Worm (Caenorhabditis elegans): ENCODE measurements around the gene psa-3.

psa-3 gene

ce11 chrX:15434922-15435321, 27.2 kb downstream of the psa-3 start:
- TF ChIP-seq snpc-4 (tag; optimal IDR thresholded peaks at IDR 0.05) = peak; percentile 4
- no peak for TF ChIP-seq crh-2 (tag; optimal IDR thresholded peaks at IDR 0.05)
- no peak for TF ChIP-seq elt-3 (tag; optimal IDR thresholded peaks at IDR 0.05)

ce11 chrX:15438768-15439167, 31.0 kb downstream of the psa-3 start:
- TF ChIP-seq snpc-4 (tag; optimal IDR thresholded peaks at IDR 0.05) (peak; percentile 89), aly-2 (tag; optimal IDR thresholded peaks at IDR 0.05) (no peak), mbf-1 (tag; optimal IDR thresholded peaks at IDR 0.05) (no peak)

ce11 chrX:15440744-15441685, 33.3 kb downstream of the psa-3 start, which contains the start of gene mocs-1:
TSS of gene mocs-1 (minus strand) at chrX:15440794.
- TF ChIP-seq skn-1 (tag; optimal IDR thresholded peaks at IDR 0.05) (peak; percentile 87), unc-55 (GFP tag; optimal IDR thresholded peaks at IDR 0.05) (peak; percentile 36), nhr-12 (tag; optimal IDR thresholded peaks at IDR 0.05) (no peak), zag-1 (tag; optimal IDR thresholded peaks at IDR 0.05) (no peak), C34F6.9 (tag; optimal IDR thresholded peaks at IDR 0.05) (peak; percentile 16), elt-1 (tag; optimal IDR thresholded peaks at IDR 0.05) (no peak), fos-1 (tag; optimal IDR thresholded peaks at IDR 0.05) (peak; percentile 61), sma-9 (GFP tag; optimal IDR thresholded peaks at IDR 0.05) (peak; percentile 24), sma-9 (tag; optimal IDR thresholded peaks at IDR 0.05) (no peak), ztf-1 (GFP tag; conservative IDR thresholded peaks at IDR 0.05) (no peak), nhr-21 (tag; optimal IDR thresholded peaks at IDR 0.05) (no peak), gmeb-1 (tag; optimal IDR thresholded peaks at IDR 0.05) (no peak), lin-11 (tag; optimal IDR thresholded peaks at IDR 0.05) (no peak), ztf-4 (tag; optimal IDR thresholded peaks at IDR 0.05) (no peak), nhr-6 (tag; optimal IDR thresholded peaks at IDR 0.05) (no peak)

- no peak for TF ChIP-seq F13H6.1 (tag; optimal IDR thresholded peaks at IDR 0.05)
- TF ChIP-seq snpc-4 (tag; optimal IDR thresholded peaks at IDR 0.05) = no peak
- TF ChIP-seq mdl-1 (tag; optimal IDR thresholded peaks at IDR 0.05) = no peak
- TF ChIP-seq nhr-6 (tag; optimal IDR thresholded peaks at IDR 0.05) = no peak
- TF ChIP-seq skn-1 (tag; optimal IDR thresholded peaks at IDR 0.05) = no peak
- TF ChIP-seq nhr-21 (tag; optimal IDR thresholded peaks at IDR 0.05) = no peak
- no peak for TF ChIP-seq gmeb-1 (tag; optimal IDR thresholded peaks at IDR 0.05)
- TF ChIP-seq elt-3 (tag; optimal IDR thresholded peaks at IDR 0.05) = no peak
- TF ChIP-seq ZK546.5 (tag; optimal IDR thresholded peaks at IDR 0.05) = no peak
- TF ChIP-seq lin-11 (tag; optimal IDR thresholded peaks at IDR 0.05) = no peak
- TF ChIP-seq nhr-237 (tag; optimal IDR thresholded peaks at IDR 0.05) = no peak
Measured at ce11 chrX:15441686-15442067, 33.9 kb downstream of the psa-3 start, which contains the start of gene nkat-3. TSS of gene nkat-3 (plus strand) at chrX:15441731.

- TF ChIP-seq gmeb-1 (tag; optimal IDR thresholded peaks at IDR 0.05) = no peak
- TF ChIP-seq mab-5 (tag; optimal IDR thresholded peaks at IDR 0.05) = no peak
- TF ChIP-seq unc-39 (tag; optimal IDR thresholded peaks at IDR 0.05) = no peak
- TF ChIP-seq dmd-4 (tag; optimal IDR thresholded peaks at IDR 0.05) = no peak
- TF ChIP-seq elt-3 (tag; optimal IDR thresholded peaks at IDR 0.05) = no peak
- no peak for TF ChIP-seq ceh-16 (tag; optimal IDR thresholded peaks at IDR 0.05)
- no peak for TF ChIP-seq nhr-10 (tag; optimal IDR thresholded peaks at IDR 0.05)
- no peak for TF ChIP-seq unc-55 (GFP tag; optimal IDR thresholded peaks at IDR 0.05)
- no peak for TF ChIP-seq Y55F3AM.14 (GFP tag; optimal IDR thresholded peaks at IDR 0.05)
- no peak for TF ChIP-seq elt-1 (tag; optimal IDR thresholded peaks at IDR 0.05)
- TF ChIP-seq sma-3 (GFP tag; optimal IDR thresholded peaks at IDR 0.05) = no peak
- no peak for TF ChIP-seq alr-1 (tag; optimal IDR thresholded peaks at IDR 0.05)
- TF ChIP-seq blmp-1 (tag; optimal IDR thresholded peaks at IDR 0.05; ENCODE audit: insufficient read depth) = no peak
- no peak for TF ChIP-seq aly-2 (tag; optimal IDR thresholded peaks at IDR 0.05)
- TF ChIP-seq mbf-1 (tag; optimal IDR thresholded peaks at IDR 0.05) = no peak
- no peak for TF ChIP-seq crh-2 (tag; optimal IDR thresholded peaks at IDR 0.05)
- no peak for TF ChIP-seq ztf-4 (tag; optimal IDR thresholded peaks at IDR 0.05)
- TF ChIP-seq fos-1 (tag; optimal IDR thresholded peaks at IDR 0.05) = no peak
- no peak for TF ChIP-seq lin-39 (tag; optimal IDR thresholded peaks at IDR 0.05)
Measured at ce11 chrX:15446292-15446794, 38.6 kb downstream of the psa-3 start, which contains the start of gene R03A10.5. TSS of gene R03A10.5 (plus strand) at chrX:15446722.
